Fruit fly (Drosophila melanogaster) whole organism, embryonic: ENCODE results near the gene CG12995.

ENCODE experiments used
- ATbp ChIP-seq: fragments of 200-800 bp; sonication (Bioruptor generic); optimal IDR thresholded peaks from 2 replicates; lab custom pipeline; 2017; ENCODE audit warnings: missing biosample characterization, mild to moderate bottlenecking, missing genetic modification characterization, missing genetic modification reagents
- Abd-B ChIP-seq: fragments of 200-800 bp; sonication (Bioruptor generic); optimal IDR thresholded peaks from 2 replicates; lab custom pipeline; 2018; ENCODE audit warnings: missing biosample characterization, mild to moderate bottlenecking, missing genetic modification characterization, moderate library complexity
- Ada2b ChIP-seq: fragments of 200-800 bp; sonication (Bioruptor generic); IDR thresholded peaks from 2 replicates; pipeline ENCODE4 v1.3.6; 2022; ENCODE audit warnings: missing biosample characterization, missing genetic modification characterization
- CG10267 ChIP-seq: fragments of 200-800 bp; sonication (Bioruptor generic); optimal IDR thresholded peaks from 2 replicates; lab custom pipeline; 2018; ENCODE audit warnings: missing biosample characterization, mild to moderate bottlenecking, missing genetic modification characterization, moderate library complexity
- CG11456 ChIP-seq: fragments of 200-800 bp; sonication (Bioruptor generic); IDR thresholded peaks from 3 replicates; pipeline ENCODE4 v1.3.6; 2022; ENCODE audit warnings: missing biosample characterization, missing genetic modification characterization
- CG11504 ChIP-seq: fragments of 200-800 bp; sonication (Bioruptor generic); optimal IDR thresholded peaks from 3 replicates; lab custom pipeline; 2019; ENCODE audit warnings: missing biosample characterization, mild to moderate bottlenecking, missing genetic modification characterization, moderate library complexity
- CG18262 ChIP-seq: fragments of 200-800 bp; optimal IDR thresholded peaks from 3 replicates; lab custom pipeline; 2019; ENCODE audit warnings: missing biosample characterization, mild to moderate bottlenecking, missing genetic modification characterization, moderate library complexity
- CG2678 ChIP-seq: fragments of 200-800 bp; sonication (Bioruptor generic); optimal IDR thresholded peaks from 3 replicates; lab custom pipeline; 2019; ENCODE audit warnings: missing biosample characterization, mild to moderate bottlenecking, missing genetic modification characterization, moderate library complexity
- CG2712 ChIP-seq: fragments of 200-800 bp; optimal IDR thresholded peaks from 3 replicates; lab custom pipeline; 2019; ENCODE audit warnings: missing biosample characterization, mild to moderate bottlenecking, missing genetic modification characterization, moderate library complexity
- CG31441 ChIP-seq: fragments of 200-800 bp; sonication (Bioruptor generic); IDR thresholded peaks from 2 replicates; pipeline ENCODE4 v1.3.6; 2022; ENCODE audit warnings: missing biosample characterization, missing genetic modification characterization
- CG32767 ChIP-seq: fragments of 200-800 bp; sonication (Bioruptor generic); IDR thresholded peaks from 2 replicates; pipeline ENCODE4 v1.3.6; 2022; ENCODE audit warnings: missing biosample characterization, missing genetic modification characterization
- CG4360 ChIP-seq: fragments of 200-800 bp; sonication (Bioruptor generic); IDR thresholded peaks from 2 replicates; pipeline ENCODE4 v1.3.6; 2022; ENCODE audit warnings: missing biosample characterization, missing genetic modification characterization
- CG4424 ChIP-seq: fragments of 200-800 bp; sonication (Bioruptor generic); optimal IDR thresholded peaks from 3 replicates; lab custom pipeline; 2016; ENCODE audit warnings: missing biosample characterization, missing genetic modification characterization
- CG6254 ChIP-seq: fragments of 200-800 bp; sonication (Bioruptor generic); optimal IDR thresholded peaks from 3 replicates; lab custom pipeline; 2017; ENCODE audit warnings: mild to moderate bottlenecking, missing biosample characterization, missing genetic modification reagents, missing genetic modification characterization
- CG6854 ChIP-seq: fragments of 200-800 bp; sonication (Bioruptor generic); optimal IDR thresholded peaks from 3 replicates; lab custom pipeline; 2017; ENCODE audit warnings: missing biosample characterization, mild to moderate bottlenecking, missing genetic modification characterization
- CG7928 ChIP-seq: fragments of 200-800 bp; sonication (Bioruptor generic); optimal IDR thresholded peaks from 2 replicates; lab custom pipeline; 2017; ENCODE audit warnings: missing biosample characterization, mild to moderate bottlenecking, missing genetic modification characterization
- CG8944 ChIP-seq: fragments of 200-800 bp; sonication (Bioruptor generic); optimal IDR thresholded peaks from 3 replicates; lab custom pipeline; 2016; ENCODE audit warnings: missing biosample characterization, missing genetic modification characterization
- D ChIP-seq, 2 experiments: fragments of 200-800 bp in 1 of 2; fragments of >200 bp in 1 of 2; sonication (Bioruptor generic) in 1 of 2; optimal IDR thresholded peaks; 2 replicates in 1 of 2; 3 replicates in 1 of 2; lab custom pipeline; 2017; ENCODE audit warnings: mild to moderate bottlenecking in 1 of 2, missing biosample characterization in 1 of 2, missing genetic modification characterization in 1 of 2, missing genetic modification reagents in 1 of 2
- Drgx ChIP-seq: fragments of 200-800 bp; sonication (Bioruptor generic); IDR thresholded peaks from 2 replicates; pipeline ENCODE4 v1.3.6; 2022; ENCODE audit warnings: missing biosample characterization, missing genetic modification characterization
- E2f1 ChIP-seq: fragments of 200-800 bp; sonication (Bioruptor generic); IDR thresholded peaks from 2 replicates; pipeline ENCODE4 v1.3.6; 2022; ENCODE audit warnings: missing biosample characterization, missing genetic modification characterization
- Fer3 ChIP-seq: fragments of 200-800 bp; sonication (Bioruptor generic); optimal IDR thresholded peaks from 2 replicates; lab custom pipeline; 2018; ENCODE audit warnings: missing biosample characterization, mild to moderate bottlenecking, missing genetic modification characterization, moderate library complexity
- Hr51 ChIP-seq, 2 experiments: fragments of 200-800 bp; sonication (Bioruptor generic); optimal IDR thresholded peaks; 2 replicates in 1 of 2; 3 replicates in 1 of 2; lab custom pipeline; 2016 to 2018; ENCODE audit warnings: missing biosample characterization in 2 of 2, missing genetic modification characterization in 2 of 2, mild to moderate bottlenecking in 1 of 2, moderate library complexity in 1 of 2
- Hsf ChIP-seq: fragments of 200-800 bp; sonication (Bioruptor generic); optimal IDR thresholded peaks from 3 replicates; lab custom pipeline; 2016; ENCODE audit warnings: missing biosample characterization, missing genetic modification characterization
- MTF-1 ChIP-seq: fragments of 200-800 bp; sonication (Bioruptor generic); optimal IDR thresholded peaks from 2 replicates; lab custom pipeline; 2018; ENCODE audit warnings: missing biosample characterization, mild to moderate bottlenecking, missing genetic modification characterization, borderline replicate concordance
- Med ChIP-seq: fragments of 200-800 bp; sonication (Bioruptor generic); peaks from one replicate; lab custom pipeline; 2016; ENCODE audit warnings: missing biosample characterization, missing genetic modification characterization, mild to moderate bottlenecking, inconsistent platforms, moderate library complexity
- Xrp1 ChIP-seq: fragments of 200-800 bp; sonication (Bioruptor generic); IDR thresholded peaks from 2 replicates; pipeline ENCODE4 v1.3.6; 2022; ENCODE audit warnings: missing biosample characterization, missing genetic modification characterization
- amos ChIP-seq: fragments of 200-800 bp; sonication (Bioruptor generic); IDR thresholded peaks from 2 replicates; pipeline ENCODE4 v1.3.6; 2022; ENCODE audit warnings: missing biosample characterization, missing genetic modification characterization; ENCODE audit not compliant: partially characterized antibody
- ase ChIP-seq: fragments of 200-800 bp; sonication (Bioruptor generic); IDR thresholded peaks from 3 replicates; pipeline ENCODE4 v1.3.6; 2022; ENCODE audit warnings: missing biosample characterization, missing genetic modification characterization
- bsh ChIP-seq, 2 experiments: fragments of 200-800 bp; sonication (Bioruptor generic); optimal IDR thresholded peaks; 2 replicates each; lab custom pipeline; 2017 to 2018; ENCODE audit warnings: mild to moderate bottlenecking in 2 of 2, missing biosample characterization in 2 of 2, missing genetic modification characterization in 2 of 2, moderate library complexity in 1 of 2
- dmrt11E ChIP-seq: fragments of 200-800 bp; sonication (Bioruptor generic); optimal IDR thresholded peaks from 3 replicates; lab custom pipeline; 2018; ENCODE audit warnings: missing biosample characterization, mild to moderate bottlenecking, missing genetic modification characterization, moderate library complexity
- dysf ChIP-seq: fragments of 200-800 bp; sonication (Bioruptor generic); IDR thresholded peaks from 3 replicates; pipeline ENCODE4 v1.3.6; 2022; ENCODE audit warnings: missing biosample characterization, missing genetic modification characterization
- ewg ChIP-seq: fragments of 200-800 bp; sonication (Bioruptor generic); optimal IDR thresholded peaks from 3 replicates; lab custom pipeline; 2017; ENCODE audit warnings: mild to moderate bottlenecking, missing biosample characterization, missing genetic modification reagents, missing genetic modification characterization
- gem ChIP-seq: fragments of 200-800 bp; sonication (Bioruptor generic); optimal IDR thresholded peaks from 2 replicates; lab custom pipeline; 2019; ENCODE audit warnings: missing biosample characterization, mild to moderate bottlenecking, missing genetic modification characterization, moderate library complexity
- hkb ChIP-seq, 2 experiments: fragments of 200-800 bp in 1 of 2; fragments of >200 bp in 1 of 2; sonication (Bioruptor generic) in 1 of 2; IDR thresholded peaks in 1 of 2; optimal IDR thresholded peaks in 1 of 2; 2 replicates each; pipeline versions ENCODE4 v1.3.6 to Lab custom; 2017 to 2022; ENCODE audit warnings: missing biosample characterization in 1 of 2, missing genetic modification characterization in 1 of 2
- ind ChIP-seq: fragments of 200-800 bp; sonication (Bioruptor generic); optimal IDR thresholded peaks from 3 replicates; lab custom pipeline; 2016; ENCODE audit warnings: missing biosample characterization, missing genetic modification characterization
- kni ChIP-seq: fragments of 200-800 bp; sonication (Bioruptor generic); optimal IDR thresholded peaks from 3 replicates; lab custom pipeline; 2017; ENCODE audit warnings: mild to moderate bottlenecking, missing biosample characterization, missing genetic modification reagents, missing genetic modification characterization
- lab ChIP-seq: fragments of 200-800 bp; sonication (Bioruptor generic); optimal IDR thresholded peaks from 3 replicates; lab custom pipeline; 2017; ENCODE audit warnings: missing biosample characterization, missing genetic modification characterization, mild to moderate bottlenecking, moderate library complexity, missing genetic modification reagents
- nmo ChIP-seq: fragments of 200-800 bp; sonication (Bioruptor generic); optimal IDR thresholded peaks from 2 replicates; lab custom pipeline; 2018; ENCODE audit warnings: missing biosample characterization, mild to moderate bottlenecking, missing genetic modification characterization, moderate library complexity
- row ChIP-seq: fragments of 200-800 bp; sonication (Bioruptor generic); IDR thresholded peaks from 3 replicates; pipeline ENCODE4 v1.3.6; 2022; ENCODE audit warnings: missing biosample characterization, missing genetic modification characterization
- sc ChIP-seq, 3 experiments: fragments of >200 bp in 2 of 3; fragments of 200-800 bp in 1 of 3; sonication (Bioruptor generic) in 1 of 3; optimal IDR thresholded peaks; 2 replicates in 2 of 3; 3 replicates in 1 of 3; lab custom pipeline; 2017; ENCODE audit warnings: mild to moderate bottlenecking in 1 of 3, missing biosample characterization in 1 of 3, missing genetic modification characterization in 1 of 3, missing genetic modification reagents in 1 of 3
- sim ChIP-seq: fragments of 200-800 bp; sonication (Bioruptor generic); IDR thresholded peaks from 2 replicates; pipeline ENCODE4 v1.3.6; 2022; ENCODE audit warnings: missing biosample characterization, missing genetic modification characterization
- sug ChIP-seq: fragments of 200-800 bp; optimal IDR thresholded peaks from 2 replicates; lab custom pipeline; 2019; ENCODE audit warnings: missing biosample characterization, mild to moderate bottlenecking, missing genetic modification characterization, moderate library complexity
- tap ChIP-seq: fragments of 200-800 bp; optimal IDR thresholded peaks from 3 replicates; lab custom pipeline; 2019; ENCODE audit warnings: missing biosample characterization, mild to moderate bottlenecking, missing genetic modification characterization, moderate library complexity
- vvl ChIP-seq: fragments of 200-800 bp; sonication (Bioruptor generic); IDR thresholded peaks from 2 replicates; pipeline ENCODE4 v1.3.6; 2022; ENCODE audit warnings: missing biosample characterization, missing genetic modification characterization

Gene CG12995

dm6 chrX:17175558-17176189 is 34.1 kb downstream of the CG12995 start (continued):
- no peak for TF ChIP-seq D (optimal IDR thresholded peaks at IDR 0.05; lab: Kevin White, UChicago)
- peak; percentile 9 for TF ChIP-seq D (GFP tag; optimal IDR thresholded peaks at IDR 0.05; lab: Kevin White, UChicago)
- peak in 1 of 2 experiments; percentile 6 for TF ChIP-seq Hr51 (GFP tag; optimal IDR thresholded peaks at IDR 0.05; lab: Kevin White, UChicago)
- no peak for TF ChIP-seq tap (tag; lab: Kevin White, UChicago)
- TF ChIP-seq CG4360 (GFP tag; lab: Robert Waterston, UW), result 0 out of 2 replicates have a peak, but pooled peaks have one; percentile 13
- TF ChIP-seq CG8944 (GFP tag; lab: Kevin White, UChicago), result peak; percentile 33
- TF ChIP-seq CG11456 (GFP tag; lab: Robert Waterston, UW), result peak; percentile 68; the same call in 2 of the 3 replicates
- no peak for TF ChIP-seq sc (optimal IDR thresholded peaks at IDR 0.05; lab: Kevin White, UChicago)
- no peak for TF ChIP-seq sc (GFP tag; optimal IDR thresholded peaks at IDR 0.05; lab: Kevin White, UChicago)
- peak; percentile 56 for TF ChIP-seq Hsf (GFP tag; lab: Kevin White, UChicago)
- TF ChIP-seq Drgx, result no peak
- TF ChIP-seq amos (GFP tag; lab: Robert Waterston, UW), result peak; percentile 64; the same call in 1 of the 2 replicates
- TF ChIP-seq CG2678, result no peak
- TF ChIP-seq Med (GFP tag; lab: Kevin White, UChicago), result peak; percentile 86
- TF ChIP-seq ATbp (GFP tag; lab: Kevin White, UChicago), result no peak
- TF ChIP-seq, all 482 proteins: peak for 127

DNA sequence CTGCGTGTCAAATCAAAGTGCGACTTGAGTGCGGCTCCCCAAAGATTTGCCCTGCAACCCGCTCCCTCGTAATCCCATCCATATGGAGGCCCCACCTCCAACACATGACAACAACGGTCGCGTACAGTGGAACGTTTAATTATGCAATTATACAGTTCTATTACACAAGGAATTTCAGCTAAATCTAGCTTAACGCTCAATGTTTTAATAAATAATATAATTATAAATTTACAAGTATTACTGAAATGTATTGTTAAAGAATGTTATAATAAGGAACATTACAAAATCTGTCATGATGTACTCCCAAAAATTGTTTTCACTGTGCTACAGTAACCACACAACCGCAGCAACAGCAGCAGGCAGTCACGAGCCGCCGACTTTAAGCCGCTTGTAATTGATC is 35.7 kb downstream of the CG12995 start:
- TF ChIP-seq CG2678 (peak; percentile 35), sim (GFP tag; lab: Robert Waterston, UW) (no peak), sug (tag; lab: Kevin White, UChicago) (no peak), ase (GFP tag; lab: Robert Waterston, UW) (no peak), Fer3 (tag; lab: Kevin White, UChicago) (no peak), CG32767 (GFP tag; lab: Robert Waterston, UW) (no peak), nmo (GFP tag; lab: Kevin White, UChicago) (peak; percentile 32), gem (tag; lab: Kevin White, UChicago) (peak; percentile 52), CG7928 (GFP tag; lab: Kevin White, UChicago) (no peak), CG6254 (GFP tag; lab: Kevin White, UChicago) (no peak), hkb (optimal IDR thresholded peaks at IDR 0.05; lab: Kevin White, UChicago) (no peak), hkb (GFP tag; IDR thresholded peaks at IDR 0.05; lab: Robert Waterston, UW) (0 out of 2 replicates have a peak, but pooled peaks have one; percentile 24), ATbp (GFP tag; lab: Kevin White, UChicago) (peak; percentile 12), CG10267 (tag; lab: Kevin White, UChicago) (peak; percentile 18), CG11504 (tag; lab: Kevin White, UChicago) (peak; percentile 49), CG31441 (GFP tag; lab: Robert Waterston, UW) (peak; percentile 40; the same call in 1 of the 2 replicates), vvl (GFP tag; lab: Robert Waterston, UW) (peak; percentile 56; the same call in 1 of the 2 replicates), D (optimal IDR thresholded peaks at IDR 0.05; lab: Kevin White, UChicago) (no peak), D (GFP tag; optimal IDR thresholded peaks at IDR 0.05; lab: Kevin White, UChicago) (peak; percentile 20), dysf (peak; percentile 34; the same call in 1 of the 3 replicates), Xrp1 (GFP tag; lab: Robert Waterston, UW) (peak; percentile 69), row (GFP tag; lab: Robert Waterston, UW) (peak; percentile 50; the same call in 2 of the 3 replicates), CG2712 (tag; lab: Kevin White, UChicago) (peak; percentile 58), CG6854 (GFP tag; lab: Kevin White, UChicago) (no peak), kni (GFP tag; lab: Kevin White, UChicago) (peak; percentile 3), CG18262 (tag; lab: Kevin White, UChicago) (peak; percentile 41), Abd-B (GFP tag; lab: Kevin White, UChicago) (no peak), ewg (GFP tag; lab: Kevin White, UChicago) (no peak), MTF-1 (no peak), E2f1 (GFP tag; lab: Robert Waterston, UW) (0 out of 2 replicates have a peak, but pooled peaks have one; percentile 14), bsh (GFP tag; optimal IDR thresholded peaks at IDR 0.05; lab: Kevin White, UChicago) (peak in 1 of 2 experiments; percentile 40), lab (GFP tag; lab: Kevin White, UChicago) (peak; percentile 11), dmrt11E (tag; lab: Kevin White, UChicago) (peak; percentile 31), ind (GFP tag; lab: Kevin White, UChicago) (peak; percentile 1), CG4424 (GFP tag; lab: Kevin White, UChicago) (peak; percentile 5), Ada2b (GFP tag; lab: Robert Waterston, UW) (no peak)
